Worm (Caenorhabditis elegans) whole organism, early embryonic: ENCODE results near the gene apd-3.

Experiments used
- F13C5.2 ChIP-seq: sonication (generic microtip); optimal IDR thresholded peaks from 2 replicates; lab custom pipeline; 2017; ENCODE audit warnings: mild to moderate bottlenecking, missing genetic modification characterization, inconsistent platforms, missing compliant biosample characterization
- aly-1 ChIP-seq: sonication (generic microtip); optimal IDR thresholded peaks from 2 replicates; lab custom pipeline; 2016; ENCODE audit warnings: missing genetic modification characterization, missing compliant biosample characterization
- ama-1 ChIP-seq: fragments of 150-350 bp; optimal IDR thresholded peaks from 2 replicates; lab custom pipeline; 2014
- ceh-13 ChIP-seq: fragments of 200-800 bp; sonication (Bioruptor generic); optimal IDR thresholded peaks from 2 replicates; lab custom pipeline; 2018; ENCODE audit warnings: mild to moderate bottlenecking, missing genetic modification characterization, missing compliant biosample characterization
- ceh-36 ChIP-seq: sonication (generic microtip); optimal IDR thresholded peaks from 2 replicates; lab custom pipeline; 2016; ENCODE audit warnings: missing genetic modification characterization, inconsistent platforms, missing compliant biosample characterization
- ets-7 ChIP-seq: sonication (generic microtip); optimal IDR thresholded peaks from 2 replicates; lab custom pipeline; 2016; ENCODE audit warnings: missing genotype, missing genetic modification characterization, missing compliant biosample characterization
- flt-1 ChIP-seq: fragments of 200-800 bp; sonication (Bioruptor generic); IDR thresholded peaks from 2 replicates; pipeline ENCODE4 v1.3.6; 2022; ENCODE audit warnings: missing genetic modification characterization, missing compliant biosample characterization
- hmbx-1 ChIP-seq: sonication (generic microtip); optimal IDR thresholded peaks from 2 replicates; lab custom pipeline; 2016; ENCODE audit warnings: mild to moderate bottlenecking, missing genetic modification characterization, missing compliant biosample characterization
- hmg-4 ChIP-seq: fragments of 200-800 bp; sonication (Bioruptor generic); optimal IDR thresholded peaks from 2 replicates; lab custom pipeline; 2018; ENCODE audit warnings: mild to moderate bottlenecking, missing genetic modification characterization, missing compliant biosample characterization
- hnd-1 ChIP-seq: sonication (generic microtip); optimal IDR thresholded peaks from 2 replicates; lab custom pipeline; 2016; ENCODE audit warnings: missing genetic modification characterization, missing compliant biosample characterization
- scrt-1 ChIP-seq: fragments of 200-800 bp; sonication (Bioruptor generic); IDR thresholded peaks from 2 replicates; pipeline ENCODE4 v1.3.6; 2022; ENCODE audit warnings: missing genetic modification characterization, missing compliant biosample characterization
- sea-1 ChIP-seq: fragments of 200-800 bp; sonication (Bioruptor generic); conservative IDR thresholded peaks from 2 replicates; pipeline ENCODE4 v1.3.6; 2022; ENCODE audit warnings: missing genetic modification characterization, missing compliant biosample characterization
- tbx-11 ChIP-seq: fragments of 200-800 bp; sonication (Bioruptor generic); IDR thresholded peaks from 2 replicates; pipeline ENCODE4 v1.3.6; 2022; ENCODE audit warnings: missing genetic modification characterization, missing compliant biosample characterization
- tra-4 ChIP-seq: sonication (generic microtip); optimal IDR thresholded peaks from 2 replicates; lab custom pipeline; 2017; ENCODE audit warnings: missing genetic modification characterization, missing compliant biosample characterization

- TF ChIP-seq ceh-36 (tag; lab: Kevin White, UChicago) (no peak), hmbx-1 (tag; lab: Kevin White, UChicago) (no peak), hnd-1 (tag; lab: Kevin White, UChicago) (no peak), F13C5.2 (tag; lab: Kevin White, UChicago) (no peak), ama-1 (lab: Kevin White, UChicago) (no peak), tbx-11 (GFP tag; lab: Robert Waterston, UW) (no peak), scrt-1 (GFP tag; lab: Robert Waterston, UW) (no peak), hmg-4 (GFP tag; lab: Kevin White, UChicago) (no peak), tra-4 (tag; lab: Kevin White, UChicago) (no peak), ceh-13 (no peak), flt-1 (GFP tag; lab: Robert Waterston, UW) (no peak), ets-7 (tag; lab: Kevin White, UChicago) (no peak), aly-1 (tag; lab: Kevin White, UChicago) (no peak), sea-1 (GFP tag; lab: Robert Waterston, UW) (no peak)
Measured at ce11 chrII:3515384-3516053, 30.7 kb downstream of the apd-3 start, which contains the start of the genes Y49F6B.14 and clec-125.
